Fruit fly (Drosophila melanogaster) whole organism, embryonic: Measurements from ENCODE around the gene Pak.

Experiments
- CG10147 ChIP-seq: fragments of 200-800 bp; sonication (Bioruptor generic); optimal IDR thresholded peaks from 2 replicates; lab custom pipeline; 2019; ENCODE audit warnings: missing biosample characterization, mild to moderate bottlenecking, missing genetic modification characterization, moderate library complexity
- CG11723 ChIP-seq: fragments of 200-800 bp; sonication (Bioruptor generic); optimal IDR thresholded peaks from 2 replicates; lab custom pipeline; 2017; ENCODE audit warnings: missing biosample characterization, mild to moderate bottlenecking, missing genetic modification characterization
- CG12071 ChIP-seq: fragments of 200-800 bp; sonication (Bioruptor generic); optimal IDR thresholded peaks from 3 replicates; lab custom pipeline; 2018; ENCODE audit warnings: missing biosample characterization, mild to moderate bottlenecking, missing genetic modification characterization
- CG12104 ChIP-seq: fragments of 200-800 bp; sonication (Bioruptor generic); optimal IDR thresholded peaks from 3 replicates; lab custom pipeline; 2016; ENCODE audit warnings: missing biosample characterization, missing genetic modification characterization
- CG12659 ChIP-seq: fragments of 200-800 bp; sonication (Bioruptor generic); optimal IDR thresholded peaks from 3 replicates; lab custom pipeline; 2017; ENCODE audit warnings: mild to moderate bottlenecking, missing biosample characterization, missing genetic modification reagents, missing genetic modification characterization
- CG13624 ChIP-seq: fragments of 200-800 bp; sonication (Bioruptor generic); optimal IDR thresholded peaks from 2 replicates; lab custom pipeline; 2016; ENCODE audit warnings: missing biosample characterization, missing genetic modification characterization
- CG13894 ChIP-seq: fragments of 200-800 bp; sonication (Bioruptor generic); optimal IDR thresholded peaks from 3 replicates; lab custom pipeline; 2018; ENCODE audit warnings: missing biosample characterization, mild to moderate bottlenecking, missing genetic modification characterization, moderate library complexity
- CG15479 ChIP-seq: fragments of 200-800 bp; sonication (Bioruptor generic); optimal IDR thresholded peaks from 3 replicates; lab custom pipeline; 2019; ENCODE audit warnings: missing biosample characterization, mild to moderate bottlenecking, missing genetic modification characterization, moderate library complexity
- CG15601 ChIP-seq: fragments of 200-800 bp; sonication (Bioruptor generic); optimal IDR thresholded peaks from 3 replicates; lab custom pipeline; 2019; ENCODE audit warnings: missing biosample characterization, mild to moderate bottlenecking, missing genetic modification characterization, moderate library complexity
- CG17359 ChIP-seq: fragments of 200-800 bp; sonication (Bioruptor generic); optimal IDR thresholded peaks from 3 replicates; lab custom pipeline; 2018; ENCODE audit warnings: missing biosample characterization, mild to moderate bottlenecking, missing genetic modification characterization, moderate library complexity
- CG17568 ChIP-seq: fragments of 200-800 bp; sonication (Bioruptor generic); optimal IDR thresholded peaks from 2 replicates; lab custom pipeline; 2018; ENCODE audit warnings: missing biosample characterization, mild to moderate bottlenecking, missing genetic modification characterization, moderate library complexity
- CG1792 ChIP-seq: fragments of 200-800 bp; sonication (Bioruptor generic); optimal IDR thresholded peaks from 2 replicates; lab custom pipeline; 2016; ENCODE audit warnings: missing biosample characterization, missing genetic modification characterization
- CG2120 ChIP-seq: fragments of 200-800 bp; sonication (Bioruptor generic); optimal IDR thresholded peaks from 3 replicates; lab custom pipeline; 2016; ENCODE audit warnings: missing biosample characterization, missing genetic modification characterization
- CG2202 ChIP-seq: fragments of 200-800 bp; sonication (Bioruptor generic); optimal IDR thresholded peaks from 2 replicates; lab custom pipeline; 2018; ENCODE audit warnings: missing biosample characterization, mild to moderate bottlenecking, missing genetic modification characterization
- CG2875 ChIP-seq: fragments of 200-800 bp; sonication (Bioruptor generic); optimal IDR thresholded peaks from 2 replicates; lab custom pipeline; 2017; ENCODE audit warnings: missing biosample characterization, mild to moderate bottlenecking, missing genetic modification characterization, missing genetic modification reagents
- CG31365 ChIP-seq: fragments of 200-800 bp; sonication (Bioruptor generic); optimal IDR thresholded peaks from 2 replicates; lab custom pipeline; 2018; ENCODE audit warnings: missing biosample characterization, mild to moderate bottlenecking, missing genetic modification characterization
- CG3995 ChIP-seq: fragments of 200-800 bp; sonication (Bioruptor generic); optimal IDR thresholded peaks from 3 replicates; lab custom pipeline; 2016; ENCODE audit warnings: missing biosample characterization, missing genetic modification characterization
- CG4282 ChIP-seq: fragments of 200-800 bp; sonication (Bioruptor generic); optimal IDR thresholded peaks from 2 replicates; lab custom pipeline; 2016; ENCODE audit warnings: missing biosample characterization, missing genetic modification characterization
- CG6254 ChIP-seq: fragments of 200-800 bp; sonication (Bioruptor generic); optimal IDR thresholded peaks from 3 replicates; lab custom pipeline; 2017; ENCODE audit warnings: mild to moderate bottlenecking, missing biosample characterization, missing genetic modification reagents, missing genetic modification characterization
- CG7987 ChIP-seq: fragments of 200-800 bp; sonication (Bioruptor generic); optimal IDR thresholded peaks from 2 replicates; lab custom pipeline; 2018; ENCODE audit warnings: missing biosample characterization, mild to moderate bottlenecking, missing genetic modification characterization, moderate library complexity
- CG8359 ChIP-seq: fragments of 200-800 bp; sonication (Bioruptor generic); optimal IDR thresholded peaks from 2 replicates; lab custom pipeline; 2017; ENCODE audit warnings: missing biosample characterization, mild to moderate bottlenecking, missing genetic modification characterization, borderline replicate concordance
- Dip3 ChIP-seq: fragments of 200-800 bp; sonication (Bioruptor generic); optimal IDR thresholded peaks from 3 replicates; lab custom pipeline; 2016; ENCODE audit warnings: missing biosample characterization, missing genetic modification characterization
- Dref ChIP-seq: fragments of 200-800 bp; sonication (Bioruptor generic); IDR thresholded peaks from 2 replicates; pipeline ENCODE4 v1.3.6; 2022; ENCODE audit warnings: missing biosample characterization, missing genetic modification characterization
- E2f2 ChIP-seq: fragments of 200-800 bp; sonication (Bioruptor generic); IDR thresholded peaks from 2 replicates; pipeline ENCODE4 v1.3.6; 2022; ENCODE audit warnings: missing biosample characterization, missing genetic modification characterization
- Eip74EF ChIP-seq, 2 experiments: fragments of 200-800 bp in 1 of 2; fragments of >200 bp in 1 of 2; sonication (Bioruptor generic) in 1 of 2; optimal IDR thresholded peaks; 2 replicates each; lab custom pipeline; 2017 to 2019; ENCODE audit warnings: missing biosample characterization in 2 of 2, missing genetic modification characterization in 2 of 2, mild to moderate bottlenecking in 1 of 2, moderate library complexity in 1 of 2
- Hand ChIP-seq: fragments of 200-800 bp; sonication (Bioruptor generic); optimal IDR thresholded peaks from 2 replicates; lab custom pipeline; 2017; ENCODE audit warnings: mild to moderate bottlenecking, missing biosample characterization, missing genetic modification reagents, missing genetic modification characterization
- Med ChIP-seq: fragments of 200-800 bp; sonication (Bioruptor generic); peaks from one replicate; lab custom pipeline; 2016; ENCODE audit warnings: missing biosample characterization, missing genetic modification characterization, mild to moderate bottlenecking, inconsistent platforms, moderate library complexity
- Rfx ChIP-seq: fragments of 200-800 bp; sonication (Bioruptor generic); IDR thresholded peaks from 2 replicates; pipeline ENCODE4 v1.3.6; 2022; ENCODE audit warnings: missing biosample characterization, missing genetic modification characterization
- Vsx1 ChIP-seq: fragments of 200-800 bp; sonication (Bioruptor generic); optimal IDR thresholded peaks from 2 replicates; lab custom pipeline; 2017; ENCODE audit warnings: missing biosample characterization, mild to moderate bottlenecking, missing genetic modification characterization, missing genetic modification reagents
- abd-A ChIP-seq: fragments of 200-800 bp; sonication (Bioruptor generic); optimal IDR thresholded peaks from 3 replicates; lab custom pipeline; 2019; ENCODE audit warnings: missing biosample characterization, mild to moderate bottlenecking, missing genetic modification characterization, moderate library complexity
- br ChIP-seq: fragments of >200 bp; optimal IDR thresholded peaks from 2 replicates; lab custom pipeline; 2017
- bsh ChIP-seq, 2 experiments: fragments of 200-800 bp; sonication (Bioruptor generic); optimal IDR thresholded peaks; 2 replicates each; lab custom pipeline; 2017 to 2018; ENCODE audit warnings: mild to moderate bottlenecking in 2 of 2, missing biosample characterization in 2 of 2, missing genetic modification characterization in 2 of 2, moderate library complexity in 1 of 2
- chm ChIP-seq: fragments of 200-800 bp; sonication (Bioruptor generic); IDR thresholded peaks from 2 replicates; pipeline ENCODE4 v1.3.6; 2022; ENCODE audit warnings: missing biosample characterization, missing genetic modification characterization
- ci ChIP-seq: fragments of 200-800 bp; sonication (Bioruptor generic); IDR thresholded peaks from 3 replicates; pipeline ENCODE4 v1.3.6; 2022; ENCODE audit warnings: missing biosample characterization, missing genetic modification characterization
- crol ChIP-seq: fragments of 200-800 bp; sonication (Bioruptor generic); IDR thresholded peaks from 2 replicates; pipeline ENCODE4 v1.3.6; 2022; ENCODE audit warnings: missing biosample characterization, missing genetic modification characterization
- cwo ChIP-seq: fragments of 200-800 bp; sonication (Bioruptor generic); optimal IDR thresholded peaks from 3 replicates; lab custom pipeline; 2017; ENCODE audit warnings: missing biosample characterization, missing genetic modification characterization, mild to moderate bottlenecking, moderate library complexity, missing genetic modification reagents
- emc ChIP-seq: fragments of 200-800 bp; sonication (Bioruptor generic); optimal IDR thresholded peaks from 2 replicates; lab custom pipeline; 2016; ENCODE audit warnings: missing biosample characterization, missing genetic modification characterization
- kni ChIP-seq: fragments of 200-800 bp; sonication (Bioruptor generic); optimal IDR thresholded peaks from 3 replicates; lab custom pipeline; 2017; ENCODE audit warnings: mild to moderate bottlenecking, missing biosample characterization, missing genetic modification reagents, missing genetic modification characterization
- lab ChIP-seq: fragments of 200-800 bp; sonication (Bioruptor generic); optimal IDR thresholded peaks from 3 replicates; lab custom pipeline; 2017; ENCODE audit warnings: missing biosample characterization, missing genetic modification characterization, mild to moderate bottlenecking, moderate library complexity, missing genetic modification reagents
- nerfin-1 ChIP-seq: fragments of 200-800 bp; sonication (Bioruptor generic); optimal IDR thresholded peaks from 3 replicates; lab custom pipeline; 2019; ENCODE audit warnings: missing biosample characterization, mild to moderate bottlenecking, missing genetic modification characterization, moderate library complexity
- p53 ChIP-seq: fragments of 200-800 bp; sonication (Bioruptor generic); optimal IDR thresholded peaks from 2 replicates; lab custom pipeline; 2016; ENCODE audit warnings: missing biosample characterization, missing genetic modification characterization
- sd ChIP-seq: fragments of 200-800 bp; sonication (Bioruptor generic); optimal IDR thresholded peaks from 3 replicates; lab custom pipeline; 2018; ENCODE audit warnings: missing biosample characterization, mild to moderate bottlenecking, missing genetic modification characterization, moderate library complexity
- shn ChIP-seq: fragments of 200-800 bp; sonication (Bioruptor generic); optimal IDR thresholded peaks from 3 replicates; lab custom pipeline; 2016; ENCODE audit warnings: missing biosample characterization, missing genetic modification characterization
- slbo ChIP-seq: fragments of 200-800 bp; sonication (Bioruptor generic); IDR thresholded peaks from 2 replicates; pipeline ENCODE4 v1.3.6; 2022; ENCODE audit warnings: missing biosample characterization, missing genetic modification characterization
- slp2 ChIP-seq: fragments of 200-800 bp; sonication (Bioruptor generic); optimal IDR thresholded peaks from 2 replicates; lab custom pipeline; 2016; ENCODE audit warnings: missing biosample characterization, missing genetic modification characterization
- sob ChIP-seq: fragments of 200-800 bp; sonication (Bioruptor generic); IDR thresholded peaks from 2 replicates; pipeline ENCODE4 v1.3.6; 2022; ENCODE audit warnings: missing biosample characterization, missing genetic modification characterization
- ssp ChIP-seq: fragments of 200-800 bp; sonication (Bioruptor generic); IDR thresholded peaks from 2 replicates; pipeline ENCODE4 v1.3.6; 2022; ENCODE audit warnings: missing biosample characterization, missing genetic modification characterization
- unpg ChIP-seq: fragments of 200-800 bp; sonication (Bioruptor generic); optimal IDR thresholded peaks from 3 replicates; lab custom pipeline; 2018; ENCODE audit warnings: missing biosample characterization, mild to moderate bottlenecking, missing genetic modification characterization, moderate library complexity

Pak gene

DNA sequence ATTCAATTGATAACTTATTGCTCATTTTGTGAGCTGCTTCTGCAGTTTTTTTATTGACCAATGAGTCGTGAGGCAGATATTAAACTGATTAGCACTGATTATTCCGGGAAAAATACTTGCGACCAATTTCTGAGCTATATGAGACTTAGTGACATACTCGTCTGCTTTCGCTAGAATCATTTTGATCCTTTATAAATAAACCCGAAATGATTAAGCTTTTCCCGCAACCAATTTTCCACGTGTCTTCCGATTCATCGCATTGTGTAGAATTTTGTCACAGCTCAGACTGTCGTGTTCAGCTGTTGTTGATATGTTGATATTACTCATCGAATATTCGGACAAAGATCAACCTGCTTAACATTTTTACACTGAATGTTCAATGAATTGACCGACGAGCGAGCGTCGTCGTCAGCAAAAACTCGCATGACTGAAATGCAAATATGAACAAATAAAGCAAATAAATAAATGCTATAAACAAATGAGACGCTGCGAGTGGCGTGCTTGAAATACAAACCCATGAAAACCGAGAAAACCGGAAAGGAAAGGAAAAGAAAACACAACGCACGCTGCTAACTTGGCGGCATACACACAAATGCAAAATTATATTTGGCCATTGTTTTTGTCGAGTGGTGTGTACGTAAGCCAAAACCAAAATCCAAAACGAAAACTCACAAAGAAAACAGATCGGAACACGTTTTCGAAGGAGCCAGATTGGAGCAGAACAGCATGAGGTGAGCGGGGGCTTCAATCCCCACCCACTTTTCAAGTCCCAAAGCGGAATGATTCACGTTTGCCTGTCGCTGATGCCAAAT, 50.2 kb downstream of the Pak start (continued):
- TF ChIP-seq CG11723 (GFP tag; lab: Kevin White, UChicago) = no peak
- TF ChIP-seq p53 (GFP tag; lab: Kevin White, UChicago) = no peak
- peak; percentile 79 for TF ChIP-seq sd (tag; lab: Kevin White, UChicago)
- TF ChIP-seq nerfin-1 (tag; lab: Kevin White, UChicago) = no peak
- peak; percentile 20 for TF ChIP-seq kni
- TF ChIP-seq E2f2 = no peak
- TF ChIP-seq CG15479 = no peak
- no peak for TF ChIP-seq CG1792
- TF ChIP-seq CG31365 = peak; percentile 16
- TF ChIP-seq Dref (GFP tag; lab: Robert Waterston, UW) = no peak
- peak; percentile 31; the same call in 1 of the 2 replicates for TF ChIP-seq sob
- TF ChIP-seq CG17568 (GFP tag; lab: Kevin White, UChicago) = peak; percentile 27
- TF ChIP-seq shn (GFP tag; lab: Kevin White, UChicago) = no peak
- peak; percentile 61 for TF ChIP-seq CG12071
- peak in 1 of 2 experiments; percentile 72 for TF ChIP-seq Eip74EF (GFP tag; optimal IDR thresholded peaks at IDR 0.05; lab: Kevin White, UChicago)
- TF ChIP-seq bsh (GFP tag; optimal IDR thresholded peaks at IDR 0.05; lab: Kevin White, UChicago) = peak in 1 of 2 experiments; percentile 22
- TF ChIP-seq cwo = peak; percentile 73
- TF ChIP-seq Rfx (GFP tag; lab: Robert Waterston, UW) = 0 out of 2 replicates have a peak, but pooled peaks have one; percentile 17
- TF ChIP-seq Vsx1 (GFP tag; lab: Kevin White, UChicago) = no peak
- peak; percentile 51 for TF ChIP-seq lab (GFP tag; lab: Kevin White, UChicago)
- no peak for TF ChIP-seq chm
- TF ChIP-seq CG13894 = peak; percentile 29
- TF ChIP-seq CG8359 = no peak
- no peak for TF ChIP-seq CG12104
- no peak for TF ChIP-seq CG12659
- TF ChIP-seq ci = peak; percentile 11; the same call in 1 of the 3 replicates

- TF ChIP-seq CG2120 (GFP tag; lab: Kevin White, UChicago) = peak; percentile 40
- TF ChIP-seq Med (GFP tag; lab: Kevin White, UChicago) = peak; percentile 53
- no peak for TF ChIP-seq CG3995 (GFP tag; lab: Kevin White, UChicago)
- TF ChIP-seq crol (GFP tag; lab: Robert Waterston, UW) = no peak
- 0 out of 2 replicates have a peak, but pooled peaks have one; percentile 35 for TF ChIP-seq slbo
These were observed 50.8 kb downstream of the Pak start for dm6 chr3R:6401522-6401844.

- TF ChIP-seq ssp (GFP tag; lab: Robert Waterston, UW) = no peak
- no peak for TF ChIP-seq CG13624 (GFP tag; lab: Kevin White, UChicago)
- no peak for TF ChIP-seq CG2875 (GFP tag; lab: Kevin White, UChicago)
- no peak for TF ChIP-seq CG15601 (tag; lab: Kevin White, UChicago)
- no peak for TF ChIP-seq CG4282 (GFP tag; lab: Kevin White, UChicago)
- TF ChIP-seq Rfx (GFP tag; lab: Robert Waterston, UW) = no peak
- no peak for TF ChIP-seq emc (GFP tag; lab: Kevin White, UChicago)
- TF ChIP-seq CG17359 = no peak
- no peak for TF ChIP-seq br (lab: Kevin White, UChicago)
- no peak for TF ChIP-seq Dip3 (GFP tag; lab: Kevin White, UChicago)
- TF ChIP-seq CG7987 (GFP tag; lab: Kevin White, UChicago) = no peak
- no peak for TF ChIP-seq CG2202 (tag; lab: Kevin White, UChicago)
- no peak for TF ChIP-seq unpg (GFP tag; lab: Kevin White, UChicago)
- peak; percentile 27 for TF ChIP-seq abd-A
- TF ChIP-seq slp2 = no peak
- no peak for TF ChIP-seq Hand (GFP tag; lab: Kevin White, UChicago)
- no peak for TF ChIP-seq CG6254 (GFP tag; lab: Kevin White, UChicago)
- no peak for TF ChIP-seq CG10147 (GFP tag; lab: Kevin White, UChicago)
These were observed 52.0 kb downstream of the Pak start for dm6 chr3R:6402522-6403171.
